Worm (Caenorhabditis elegans): ENCODE results near the gene sdpn-1.

ce11 chrX:8037365-8037764 lies 39.3 kb upstream of the sdpn-1 start:
- no peak for TF ChIP-seq nhr-23 (tag; optimal IDR thresholded peaks at IDR 0.05)
- no peak for TF ChIP-seq lsy-2 (tag; optimal IDR thresholded peaks at IDR 0.05)
- no peak for TF ChIP-seq ztf-11 (tag; optimal IDR thresholded peaks at IDR 0.05)
- no peak for TF ChIP-seq lin-11 (tag; optimal IDR thresholded peaks at IDR 0.05)
- TF ChIP-seq peb-1 (tag; optimal IDR thresholded peaks at IDR 0.05), result no peak
- TF ChIP-seq blmp-1 (tag; optimal IDR thresholded peaks at IDR 0.05; ENCODE audit: insufficient read depth), result no peak
- no peak for TF ChIP-seq nhr-10 (tag; optimal IDR thresholded peaks at IDR 0.05)
- no peak for TF ChIP-seq zag-1 (tag; optimal IDR thresholded peaks at IDR 0.05)
